Worm (Caenorhabditis elegans) whole organism, L4 larva: ENCODE results near the gene C14A4.12.

Source experiments
- F37D6.2 ChIP-seq: sonication (generic microtip); optimal IDR thresholded peaks from 2 replicates; lab custom pipeline; 2016; ENCODE audit warnings: mild to moderate bottlenecking, missing genetic modification characterization, missing compliant biosample characterization
- F44E2.7 ChIP-seq: fragments of 200-800 bp; sonication (Bioruptor generic); IDR thresholded peaks from 2 replicates; pipeline ENCODE4 v2.1.2; 2022; ENCODE audit warnings: missing genetic modification characterization, missing compliant biosample characterization
- T20F7.1 ChIP-seq: fragments of 200-800 bp; sonication (Bioruptor generic); optimal IDR thresholded peaks from 2 replicates; lab custom pipeline; 2018; ENCODE audit warnings: mild to moderate bottlenecking, missing genetic modification characterization, missing compliant biosample characterization
- Y5F2A.4 ChIP-seq: fragments of 200-800 bp; sonication (Bioruptor generic); optimal IDR thresholded peaks from 2 replicates; lab custom pipeline; 2018; ENCODE audit warnings: mild to moderate bottlenecking, missing genetic modification characterization, missing compliant biosample characterization
- Y75B8A.6 ChIP-seq: fragments of 200-800 bp; sonication (Bioruptor generic); IDR thresholded peaks from 2 replicates; pipeline ENCODE4 v1.3.6; 2022; ENCODE audit warnings: missing genetic modification reagents, missing genetic modification characterization, missing compliant biosample characterization
- ZK337.2 ChIP-seq: fragments of 200-800 bp; sonication (Bioruptor generic); IDR thresholded peaks from 2 replicates; pipeline ENCODE4 v1.3.6; 2022; ENCODE audit warnings: missing genetic modification reagents, missing genetic modification characterization, missing compliant biosample characterization
- aha-1 ChIP-seq: fragments of 150-350 bp; peaks from one replicate; lab custom pipeline; 2014; ENCODE audit warnings: missing biosample characterization, missing genetic modification characterization
- arid-1 ChIP-seq: fragments of 200-800 bp; sonication (Bioruptor generic); conservative IDR thresholded peaks from 2 replicates; pipeline ENCODE4 v1.3.6; 2022; ENCODE audit warnings: missing genetic modification reagents, missing genetic modification characterization, missing compliant biosample characterization
- ceh-20 ChIP-seq: fragments of 200-800 bp; sonication (Bioruptor generic); IDR thresholded peaks from 2 replicates; pipeline ENCODE4 v1.3.6; 2022; ENCODE audit warnings: missing genetic modification reagents, missing genetic modification characterization, missing compliant biosample characterization
- ceh-44 ChIP-seq: fragments of 200-800 bp; sonication (Bioruptor generic); IDR thresholded peaks from 2 replicates; pipeline ENCODE4 v1.3.6; 2022; ENCODE audit warnings: missing genetic modification reagents, missing genetic modification characterization, missing compliant biosample characterization
- ceh-62 ChIP-seq: sonication (generic microtip); optimal IDR thresholded peaks from 2 replicates; lab custom pipeline; 2017; ENCODE audit warnings: missing biosample characterization, missing genetic modification characterization
- ceh-82 ChIP-seq: sonication (generic microtip); optimal IDR thresholded peaks from 2 replicates; lab custom pipeline; 2017; ENCODE audit warnings: missing biosample characterization, missing genetic modification characterization
- ces-1 ChIP-seq: fragments of 150-350 bp; sonication (generic microtip); optimal IDR thresholded peaks from 4 replicates; lab custom pipeline; 2014; ENCODE audit warnings: missing biosample characterization, missing genetic modification reagents, missing genetic modification characterization
- cey-2 ChIP-seq: sonication (generic microtip); optimal IDR thresholded peaks from 3 replicates; lab custom pipeline; 2017; ENCODE audit warnings: missing genetic modification characterization, mild to moderate bottlenecking, missing compliant biosample characterization, antibody characterized with exemption, borderline replicate concordance; ENCODE audit not compliant: insufficient read depth
- daf-16 ChIP-seq, 3 experiments: sonication (generic microtip); optimal IDR thresholded peaks; 2 replicates each; lab custom pipeline; 2016 to 2017; ENCODE audit warnings: missing genetic modification characterization in 3 of 3, missing genetic modification reagents in 3 of 3, mild to moderate bottlenecking in 2 of 3, missing compliant biosample characterization in 2 of 3, missing biosample characterization in 1 of 3, moderate library complexity in 1 of 3
- dmd-6 ChIP-seq: fragments of 200-800 bp; sonication (Bioruptor generic); IDR thresholded peaks from 2 replicates; pipeline ENCODE4 v1.3.6; 2022; ENCODE audit warnings: missing genetic modification reagents, missing genetic modification characterization, missing compliant biosample characterization
- dpl-1 ChIP-seq: fragments of 150-350 bp; optimal IDR thresholded peaks from 2 replicates; lab custom pipeline; 2014; ENCODE audit warnings: missing biosample characterization, missing genetic modification reagents, missing genetic modification characterization
- egl-43 ChIP-seq: fragments of 200-800 bp; sonication (Bioruptor generic); IDR thresholded peaks from 2 replicates; pipeline ENCODE4 v1.3.6; 2022; ENCODE audit warnings: missing genetic modification reagents, missing genetic modification characterization, missing compliant biosample characterization
- fkh-10 ChIP-seq: fragments of 150-350 bp; optimal IDR thresholded peaks from 2 replicates; lab custom pipeline; 2014; ENCODE audit warnings: missing biosample characterization, missing genetic modification reagents, missing genetic modification characterization
- fos-1 ChIP-seq: fragments of 150-350 bp; optimal IDR thresholded peaks from 2 replicates; lab custom pipeline; 2014; ENCODE audit warnings: missing biosample characterization, missing genetic modification characterization
- lim-7 ChIP-seq: fragments of 200-800 bp; sonication (Bioruptor generic); IDR thresholded peaks from 2 replicates; pipeline ENCODE4 v1.3.6; 2022; ENCODE audit warnings: missing genetic modification characterization, missing compliant biosample characterization
- lin-13 ChIP-seq: fragments of 150-350 bp; optimal IDR thresholded peaks from 2 replicates; lab custom pipeline; 2014; ENCODE audit warnings: missing biosample characterization, missing genetic modification reagents, missing genetic modification characterization
- lin-38 ChIP-seq: fragments of 200-800 bp; sonication (Bioruptor generic); IDR thresholded peaks from 2 replicates; pipeline ENCODE4 v1.3.6; 2022; ENCODE audit warnings: missing genetic modification reagents, missing genetic modification characterization, missing compliant biosample characterization
- lsy-2 ChIP-seq, 2 experiments: fragments of 150-350 bp in 1 of 2; sonication (generic microtip) in 1 of 2; optimal IDR thresholded peaks; 2 replicates each; lab custom pipeline; 2014 to 2017; ENCODE audit warnings: missing biosample characterization in 2 of 2, missing genetic modification characterization in 2 of 2
- mep-1 ChIP-seq: fragments of 150-350 bp; sonication (generic microtip); optimal IDR thresholded peaks from 3 replicates; lab custom pipeline; 2014; ENCODE audit warnings: missing biosample characterization, missing genetic modification characterization
- mes-2 ChIP-seq: sonication (generic microtip); optimal IDR thresholded peaks from 2 replicates; lab custom pipeline; 2016; ENCODE audit warnings: missing genotype, mild to moderate bottlenecking, missing genetic modification characterization, missing compliant biosample characterization; ENCODE audit not compliant: poor library complexity, severe bottlenecking
- mxl-2 ChIP-seq: fragments of 200-800 bp; sonication (Bioruptor generic); conservative IDR thresholded peaks from 2 replicates; pipeline ENCODE4 v1.3.6; 2022; ENCODE audit warnings: missing genetic modification reagents, missing genetic modification characterization, missing compliant biosample characterization
- nhr-10 ChIP-seq: fragments of 150-350 bp; optimal IDR thresholded peaks from 2 replicates; lab custom pipeline; 2014; ENCODE audit warnings: missing biosample characterization, missing genetic modification characterization
- nhr-11 ChIP-seq: fragments of 150-350 bp; optimal IDR thresholded peaks from 2 replicates; lab custom pipeline; 2014; ENCODE audit warnings: missing biosample characterization, missing genetic modification characterization
- nhr-111 ChIP-seq: fragments of 200-800 bp; sonication (Bioruptor generic); optimal IDR thresholded peaks from 2 replicates; lab custom pipeline; 2018; ENCODE audit warnings: mild to moderate bottlenecking, missing genetic modification characterization, missing compliant biosample characterization
- nhr-42 ChIP-seq: fragments of 200-800 bp; sonication (Bioruptor generic); IDR thresholded peaks from 2 replicates; pipeline ENCODE4 v1.3.6; 2022; ENCODE audit warnings: missing genetic modification characterization, missing compliant biosample characterization
- nhr-48 ChIP-seq: sonication (generic microtip); optimal IDR thresholded peaks from 2 replicates; lab custom pipeline; 2016; ENCODE audit warnings: mild to moderate bottlenecking, missing genetic modification characterization, missing compliant biosample characterization
- pqm-1 ChIP-seq: sonication (generic microtip); optimal IDR thresholded peaks from 2 replicates; lab custom pipeline; 2017; ENCODE audit warnings: missing biosample characterization, missing genetic modification characterization
- sdz-12 ChIP-seq: fragments of 200-800 bp; sonication (Bioruptor generic); optimal IDR thresholded peaks from 2 replicates; lab custom pipeline; 2018; ENCODE audit warnings: mild to moderate bottlenecking, missing genetic modification characterization, missing compliant biosample characterization
- set-16 ChIP-seq: fragments of 200-800 bp; sonication (Bioruptor generic); IDR thresholded peaks from 2 replicates; pipeline ENCODE4 v1.3.6; 2022; ENCODE audit warnings: missing genetic modification reagents, missing genetic modification characterization, missing compliant biosample characterization
- skn-1 ChIP-seq: fragments of 150-350 bp; optimal IDR thresholded peaks from 2 replicates; lab custom pipeline; 2014; ENCODE audit warnings: missing biosample characterization, missing genetic modification characterization
- unc-130 ChIP-seq: sonication (generic microtip); optimal IDR thresholded peaks from 2 replicates; lab custom pipeline; 2016; ENCODE audit warnings: missing genetic modification reagents, missing genetic modification characterization, missing compliant biosample characterization
- unc-39 ChIP-seq: sonication (generic microtip); optimal IDR thresholded peaks from 2 replicates; lab custom pipeline; 2017; ENCODE audit warnings: missing biosample characterization, missing genetic modification characterization
- unc-62 ChIP-seq, 3 experiments: fragments of 150-350 bp in 1 of 3; sonication (generic microtip); optimal IDR thresholded peaks in 2 of 3; peaks in 1 of 3; 1 replicate in 1 of 3; 2 replicates in 2 of 3; lab custom pipeline; 2014 to 2017; ENCODE audit warnings: missing biosample characterization in 3 of 3, missing genetic modification characterization in 3 of 3, missing genetic modification reagents in 3 of 3, missing genotype in 1 of 3
- zag-1 ChIP-seq: fragments of 150-350 bp; optimal IDR thresholded peaks from 2 replicates; lab custom pipeline; 2014; ENCODE audit warnings: missing biosample characterization, missing genetic modification characterization
- zfp-3 ChIP-seq: fragments of 200-800 bp; sonication (Bioruptor generic); conservative IDR thresholded peaks from 2 replicates; pipeline ENCODE4 v1.3.6; 2022; ENCODE audit warnings: missing genetic modification reagents, missing genetic modification characterization, missing compliant biosample characterization
- ztf-11 ChIP-seq: fragments of 150-350 bp; optimal IDR thresholded peaks from 2 replicates; lab custom pipeline; 2014; ENCODE audit warnings: missing biosample characterization, missing genetic modification characterization
- ztf-7 ChIP-seq: fragments of 150-350 bp; optimal IDR thresholded peaks from 2 replicates; lab custom pipeline; 2014; ENCODE audit warnings: missing biosample characterization, missing genetic modification characterization

C14A4.12 gene

ce11 chrII:10605512-10605911, 7.3 kb upstream of the C14A4.12 start, which contains the start of gene taf-13:
taf-13 (minus strand) TSS chrII:10605612.
- no peak for TF ChIP-seq cey-2 (tag; lab: Kevin White, UChicago)
- no peak for TF ChIP-seq lim-7 (GFP tag; lab: Robert Waterston, UW)
- no peak for TF ChIP-seq lin-38
- no peak for TF ChIP-seq ceh-82 (tag; lab: Kevin White, UChicago)
- no peak for TF ChIP-seq set-16
- TF ChIP-seq nhr-10 = no peak
- no peak for TF ChIP-seq dmd-6
- no peak for TF ChIP-seq T20F7.1 (GFP tag; lab: Kevin White, UChicago)
- TF ChIP-seq, all 104 proteins: peak for 0

ce11 chrII:10607238-10607961, 5.4 kb upstream of the C14A4.12 start, which contains the start of gene ccm-3:
ccm-3 (minus strand) TSS chrII:10607275.
- TF ChIP-seq daf-16 (GFP tag; optimal IDR thresholded peaks at IDR 0.05; lab: Kevin White, UChicago) (no peak), daf-16 (tag; optimal IDR thresholded peaks at IDR 0.05; lab: Kevin White, UChicago) (peak; percentile 14), egl-43 (GFP tag; lab: Robert Waterston, UW) (no peak), nhr-11 (peak; percentile 17), fos-1 (tag; lab: Kevin White, UChicago) (no peak), T20F7.1 (GFP tag; lab: Kevin White, UChicago) (peak; percentile 44), dpl-1 (GFP tag; lab: Kevin White, UChicago) (peak; percentile 53), ces-1 (GFP tag; lab: Kevin White, UChicago) (no peak), mep-1 (tag; lab: Kevin White, UChicago) (no peak), lin-38 (peak; percentile 91), ceh-20 (no peak), mes-2 (no peak), aha-1 (tag; lab: Kevin White, UChicago) (peak; percentile 69), lsy-2 (tag; optimal IDR thresholded peaks at IDR 0.05; lab: Kevin White, UChicago) (peak in 1 of 2 experiments; percentile 36), fkh-10 (GFP tag; lab: Kevin White, UChicago) (peak; percentile 15), unc-130 (GFP tag; lab: Kevin White, UChicago) (peak; percentile 3)

ce11 chrII:10608821-10609220, 4.0 kb upstream of the C14A4.12 start:
- no peak for TF ChIP-seq zag-1 (tag; lab: Kevin White, UChicago)
- peak in 1 of 2 experiments; percentile 95 for TF ChIP-seq unc-62 (GFP tag; optimal IDR thresholded peaks at IDR 0.05 in 1 of 2; lab: Kevin White, UChicago)
- TF ChIP-seq unc-62 (tag; optimal IDR thresholded peaks at IDR 0.05; lab: Kevin White, UChicago) = no peak

- TF ChIP-seq aha-1 (tag; lab: Kevin White, UChicago) (peak; percentile 48), skn-1 (no peak)
Measured at ce11 chrII:10618157-10618556, 5.3 kb downstream of the C14A4.12 start, which contains the start of gene C14A4.13. C14A4.13 (plus strand) TSS chrII:10618457.

ce11 chrII:10621965-10622364, 9.1 kb downstream of the C14A4.12 start, which contains the start of gene cutl-9:
cutl-9 (plus strand) TSS chrII:10622265.
- TF ChIP-seq lin-13 (GFP tag; lab: Kevin White, UChicago) (no peak), zfp-3 (GFP tag; lab: Robert Waterston, UW) (no peak), arid-1 (no peak), F37D6.2 (tag; lab: Kevin White, UChicago) (no peak), ztf-11 (tag; lab: Kevin White, UChicago) (no peak), nhr-42 (GFP tag; lab: Robert Waterston, UW) (no peak), ceh-62 (tag; lab: Kevin White, UChicago) (no peak), Y5F2A.4 (GFP tag; lab: Kevin White, UChicago) (no peak), ztf-7 (tag; lab: Kevin White, UChicago) (no peak), F44E2.7 (GFP tag; lab: Robert Waterston, UW) (no peak), nhr-48 (tag; lab: Kevin White, UChicago) (no peak), ceh-44 (GFP tag; lab: Robert Waterston, UW) (no peak), Y75B8A.6 (GFP tag; lab: Robert Waterston, UW) (no peak), sdz-12 (GFP tag; lab: Kevin White, UChicago) (no peak), ZK337.2 (GFP tag; lab: Robert Waterston, UW) (no peak), pqm-1 (tag; lab: Kevin White, UChicago) (no peak), nhr-111 (GFP tag; lab: Kevin White, UChicago) (no peak), unc-39 (no peak), mxl-2 (GFP tag; lab: Robert Waterston, UW) (no peak), ceh-20 (no peak)
